Fruit fly (Drosophila melanogaster) Kc167 (cell line): ENCODE results near the gene CG42869.

Experiments
- Myc ChIP-seq: fragments of >200 bp; optimal IDR thresholded peaks from 2 replicates; lab custom pipeline; 2017; ENCODE audit warnings: missing external identifiers
- Sin3A ChIP-seq: fragments of >200 bp; optimal IDR thresholded peaks from 2 replicates; lab custom pipeline; 2018; ENCODE audit warnings: missing external identifiers
- h ChIP-seq: fragments of >200 bp; optimal IDR thresholded peaks from 3 replicates; lab custom pipeline; 2018; ENCODE audit warnings: missing external identifiers
- insv ChIP-seq: fragments of >200 bp; optimal IDR thresholded peaks from 3 replicates; lab custom pipeline; 2018; ENCODE audit warnings: missing external identifiers
- psq ChIP-seq: fragments of >200 bp; optimal IDR thresholded peaks from 2 replicates; lab custom pipeline; 2017; ENCODE audit warnings: missing external identifiers
- ttk ChIP-seq: sonication (Bioruptor generic); optimal IDR thresholded peaks from 2 replicates; lab custom pipeline; 2017; ENCODE audit warnings: missing external identifiers

The CG42869 gene

DNA sequence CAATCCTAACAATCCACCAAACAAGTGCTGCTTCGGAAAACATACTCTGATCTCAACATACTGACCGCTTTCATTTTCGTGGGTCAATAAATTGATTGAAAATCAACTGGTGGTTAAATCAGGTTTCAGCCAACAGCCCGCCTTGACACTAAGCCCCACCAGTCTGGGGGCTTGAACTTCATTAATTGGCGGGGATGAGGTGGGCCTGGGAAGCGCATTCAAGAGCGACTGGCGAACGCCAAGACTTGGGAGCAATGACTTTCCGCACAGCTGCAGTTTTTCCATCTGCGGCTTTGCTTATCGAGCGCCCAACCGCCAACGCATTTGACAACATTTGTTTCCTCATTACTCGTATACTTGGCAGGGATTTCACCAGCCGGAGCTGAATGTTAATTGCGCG, 10.1 kb downstream of the CG42869 start:
- TF ChIP-seq Myc (lab: Kevin White, UChicago): no peak
- TF ChIP-seq ttk: no peak
- no peak for TF ChIP-seq h (lab: Kevin White, UChicago)
- no peak for TF ChIP-seq Sin3A (lab: Kevin White, UChicago)
- no peak for TF ChIP-seq insv (lab: Kevin White, UChicago)
- TF ChIP-seq psq (lab: Kevin White, UChicago): no peak

DNA sequence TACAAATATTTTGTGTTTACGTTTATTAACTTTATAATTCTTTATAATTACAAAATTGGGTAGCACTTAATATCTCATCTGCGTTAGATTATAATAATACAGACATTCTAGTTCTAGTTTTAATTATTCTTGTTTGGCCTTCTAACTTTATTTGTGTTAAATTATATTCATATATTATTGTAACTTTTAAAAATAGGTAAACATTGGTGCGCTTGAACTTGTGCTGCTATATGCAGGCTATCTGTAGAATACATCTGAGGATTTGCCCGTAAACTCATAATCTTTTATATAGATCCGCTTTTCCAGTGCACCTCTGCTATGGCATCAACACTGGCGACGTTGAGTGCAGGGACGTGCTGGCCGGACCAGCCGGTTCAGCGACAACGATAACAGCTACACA, 14.2 kb downstream of the CG42869 start:
- TF ChIP-seq insv (lab: Kevin White, UChicago) (no peak), psq (lab: Kevin White, UChicago) (no peak), Myc (lab: Kevin White, UChicago) (no peak), Sin3A (lab: Kevin White, UChicago) (no peak), ttk (no peak), h (lab: Kevin White, UChicago) (no peak)

DNA sequence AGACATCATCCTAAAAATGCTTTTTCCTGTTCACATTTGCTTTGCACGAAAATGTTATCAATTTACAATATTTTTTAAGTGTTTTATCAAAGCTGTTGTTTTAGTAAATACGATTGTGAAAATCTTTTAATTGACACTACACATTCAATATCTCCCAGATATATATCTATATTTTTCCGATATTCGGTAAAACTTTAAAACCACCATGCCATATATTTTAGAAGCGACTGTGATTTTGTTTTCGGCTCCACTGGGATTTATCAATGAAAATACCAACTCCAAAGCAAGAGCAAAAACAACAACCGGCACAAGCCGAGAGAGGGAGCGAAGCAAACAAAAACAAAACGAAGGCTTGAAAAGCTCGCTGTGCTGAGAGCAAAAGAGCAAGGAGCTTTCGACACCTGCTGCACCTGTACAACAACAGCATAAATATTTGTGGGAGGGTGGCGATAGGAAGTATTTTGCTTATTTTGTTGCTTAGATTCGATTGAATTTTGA, 16.7 kb downstream of the CG42869 start:
- no peak for TF ChIP-seq h (lab: Kevin White, UChicago)
- TF ChIP-seq insv (lab: Kevin White, UChicago): no peak
- no peak for TF ChIP-seq psq (lab: Kevin White, UChicago)
- no peak for TF ChIP-seq Sin3A (lab: Kevin White, UChicago)
- TF ChIP-seq Myc (lab: Kevin White, UChicago): no peak
- no peak for TF ChIP-seq ttk

DNA sequence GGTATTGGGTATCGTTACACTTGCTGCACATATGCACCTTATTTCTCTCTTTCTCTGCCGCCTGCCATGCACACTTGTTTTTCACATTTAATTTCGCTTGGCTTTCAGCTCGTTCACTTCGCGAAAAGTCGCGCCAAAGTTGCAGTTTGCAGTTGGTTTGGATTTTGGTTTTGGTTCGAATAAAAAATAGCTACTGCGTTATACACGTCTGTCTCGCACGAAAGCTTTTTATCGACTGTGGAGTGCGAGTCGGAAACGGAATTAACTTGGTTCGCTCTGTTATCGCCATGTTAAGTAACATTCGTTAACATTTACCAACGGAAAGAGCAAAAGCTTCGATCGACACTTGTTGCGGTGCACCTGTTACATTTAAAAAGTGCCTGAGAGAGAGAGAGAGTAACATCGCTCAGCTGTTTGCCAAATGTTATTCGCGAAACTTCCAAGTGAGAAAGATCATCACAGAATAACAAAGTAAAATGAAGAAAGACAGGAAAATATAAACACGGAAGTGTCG, 17.2 kb downstream of the CG42869 start, which contains the start of gene CG31176:
Gene CG31176, minus strand, starts transcription at position 241 of the 514 bp plus-strand sequence.
- TF ChIP-seq insv (lab: Kevin White, UChicago) (no peak), Myc (lab: Kevin White, UChicago) (no peak), h (lab: Kevin White, UChicago) (no peak), Sin3A (lab: Kevin White, UChicago) (no peak), psq (lab: Kevin White, UChicago) (no peak), ttk (no peak)

DNA sequence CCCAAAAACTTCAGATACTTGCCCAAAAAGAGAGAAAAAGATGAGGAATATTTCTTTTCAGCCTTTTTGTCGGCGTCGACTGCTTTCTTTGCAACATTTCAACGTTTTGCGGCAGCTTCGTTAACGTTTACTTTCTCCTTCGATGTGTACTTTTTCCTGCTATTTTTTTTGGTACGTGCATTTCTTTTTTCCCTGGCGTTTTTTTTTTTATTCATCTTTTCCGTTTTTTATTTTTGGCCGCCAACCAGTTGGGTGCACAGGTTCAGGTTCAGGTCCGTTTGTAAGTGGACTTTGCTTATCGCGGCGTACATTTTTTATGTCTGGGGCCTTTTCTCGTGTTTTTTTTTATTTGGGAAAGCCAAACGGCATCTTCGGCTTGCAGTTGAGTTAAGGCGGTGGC, 32.2 kb downstream of the CG42869 start:
- TF ChIP-seq psq (lab: Kevin White, UChicago) (no peak), ttk (no peak), Sin3A (lab: Kevin White, UChicago) (no peak), Myc (lab: Kevin White, UChicago) (no peak), insv (lab: Kevin White, UChicago) (no peak), h (lab: Kevin White, UChicago) (no peak)

DNA sequence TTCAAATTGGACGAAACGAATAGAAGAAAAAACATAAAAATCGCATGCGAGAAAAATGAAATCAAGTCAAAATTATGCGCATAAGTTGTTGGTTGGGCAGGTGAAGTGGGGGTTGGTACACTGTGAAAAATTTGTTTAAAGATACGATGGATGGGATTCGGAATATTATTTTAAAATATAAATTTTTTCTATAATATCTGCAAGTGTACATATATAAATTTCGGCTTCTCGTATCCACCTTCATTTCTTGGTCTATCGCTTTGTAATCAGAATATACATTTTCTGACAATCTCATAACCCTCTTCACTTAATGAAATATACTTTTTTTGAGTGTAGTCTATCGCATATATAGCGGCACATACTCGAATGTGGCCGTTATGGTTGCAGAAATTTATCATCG, 33.3 kb downstream of the CG42869 start:
- TF ChIP-seq h (lab: Kevin White, UChicago) (no peak), Sin3A (lab: Kevin White, UChicago) (no peak), Myc (lab: Kevin White, UChicago) (no peak), ttk (no peak), psq (lab: Kevin White, UChicago) (no peak), insv (lab: Kevin White, UChicago) (no peak)

DNA sequence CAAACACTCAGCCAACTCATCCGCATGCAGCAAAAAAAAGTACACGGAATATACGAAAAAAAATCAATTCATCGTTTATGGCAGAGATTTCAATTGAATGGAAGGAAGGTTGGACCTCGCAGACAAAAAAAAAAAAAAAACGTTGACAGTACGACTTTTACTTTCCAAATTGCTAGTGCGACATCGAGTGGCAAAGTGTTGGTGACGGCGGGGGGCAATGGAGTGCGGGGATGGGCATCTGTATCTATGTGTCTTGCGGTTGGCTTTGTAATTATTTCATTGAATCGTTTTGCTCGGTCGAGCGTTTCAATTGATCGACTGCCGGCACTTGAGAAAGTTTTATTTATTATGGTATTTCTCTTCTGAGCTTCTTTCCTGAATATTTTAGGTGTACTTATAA, 35.1 kb downstream of the CG42869 start:
- no peak for TF ChIP-seq Sin3A (lab: Kevin White, UChicago)
- TF ChIP-seq ttk: no peak
- no peak for TF ChIP-seq Myc (lab: Kevin White, UChicago)
- TF ChIP-seq psq (lab: Kevin White, UChicago): no peak
- no peak for TF ChIP-seq insv (lab: Kevin White, UChicago)
- no peak for TF ChIP-seq h (lab: Kevin White, UChicago)

DNA sequence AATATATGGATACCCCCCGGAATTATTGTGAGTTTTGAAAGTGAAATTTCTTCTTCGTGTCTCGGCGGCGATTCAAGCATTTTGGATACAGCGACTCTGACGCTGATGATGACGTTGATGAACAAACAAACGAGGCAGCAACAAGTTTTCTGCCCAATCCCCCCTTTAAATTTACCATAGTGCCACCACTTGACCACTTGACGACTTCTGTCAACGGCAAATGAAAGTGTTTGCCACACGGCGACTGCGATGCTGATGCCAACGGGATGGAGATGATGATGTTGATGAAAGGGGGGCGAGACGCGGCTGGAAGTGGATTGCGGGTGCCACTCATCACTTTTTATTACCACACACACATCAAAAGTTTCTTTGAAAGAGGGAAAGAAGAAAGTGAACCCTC, 36.2 kb downstream of the CG42869 start:
- TF ChIP-seq insv (lab: Kevin White, UChicago): no peak
- no peak for TF ChIP-seq Sin3A (lab: Kevin White, UChicago)
- TF ChIP-seq ttk: no peak
- TF ChIP-seq psq (lab: Kevin White, UChicago): no peak
- TF ChIP-seq h (lab: Kevin White, UChicago): no peak
- TF ChIP-seq Myc (lab: Kevin White, UChicago): no peak

DNA sequence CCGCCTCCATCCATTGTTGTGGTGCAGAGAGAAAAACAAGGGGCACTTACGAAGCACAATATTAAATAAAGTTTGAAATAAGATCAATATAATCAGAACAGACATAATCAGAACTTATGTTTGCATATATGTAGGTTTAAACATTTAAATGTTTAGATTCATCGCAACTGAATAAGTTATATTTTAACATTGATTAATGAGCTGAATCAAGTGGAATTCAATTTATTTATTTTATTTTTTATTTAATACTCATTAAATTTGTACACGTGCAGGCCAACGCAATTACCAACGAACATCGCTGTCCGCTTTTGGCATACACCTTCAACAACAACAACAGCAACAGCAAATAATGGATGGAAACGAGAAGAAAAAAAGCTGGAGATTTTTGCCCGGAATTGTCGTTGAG, 37.8 kb downstream of the CG42869 start:
- TF ChIP-seq h (lab: Kevin White, UChicago) (no peak), psq (lab: Kevin White, UChicago) (no peak), ttk (no peak), Sin3A (lab: Kevin White, UChicago) (no peak), Myc (lab: Kevin White, UChicago) (no peak), insv (lab: Kevin White, UChicago) (no peak)

DNA sequence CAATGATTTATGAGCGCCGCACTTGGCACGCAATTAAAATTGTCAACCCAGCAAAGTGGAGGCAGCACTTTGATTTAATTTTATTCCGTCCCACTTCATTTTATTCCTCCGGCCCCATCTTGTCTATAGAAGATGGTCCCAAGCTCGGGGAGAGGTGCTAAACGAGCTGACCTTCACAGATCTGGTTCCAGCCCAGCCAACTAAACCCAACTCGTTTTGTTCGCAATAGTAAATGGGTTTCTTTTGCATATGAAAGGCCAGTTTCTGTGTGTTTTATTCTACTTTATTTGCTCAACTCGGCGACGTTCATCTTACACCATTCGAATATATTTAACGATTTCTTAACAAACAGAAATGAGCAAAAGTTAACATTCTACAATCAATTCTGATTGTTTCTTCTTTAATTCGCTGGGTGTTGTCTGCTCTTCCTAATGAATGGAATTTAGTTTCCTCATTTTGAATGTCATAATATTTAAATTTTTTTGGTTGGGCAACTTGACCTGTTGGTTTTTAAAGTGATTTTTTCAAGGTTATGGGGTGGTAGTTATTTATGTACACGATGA, 43.5 kb downstream of the CG42869 start:
- TF ChIP-seq ttk: no peak
- no peak for TF ChIP-seq insv (lab: Kevin White, UChicago)
- no peak for TF ChIP-seq Sin3A (lab: Kevin White, UChicago)
- no peak for TF ChIP-seq Myc (lab: Kevin White, UChicago)
- no peak for TF ChIP-seq psq (lab: Kevin White, UChicago)
- no peak for TF ChIP-seq h (lab: Kevin White, UChicago)

DNA sequence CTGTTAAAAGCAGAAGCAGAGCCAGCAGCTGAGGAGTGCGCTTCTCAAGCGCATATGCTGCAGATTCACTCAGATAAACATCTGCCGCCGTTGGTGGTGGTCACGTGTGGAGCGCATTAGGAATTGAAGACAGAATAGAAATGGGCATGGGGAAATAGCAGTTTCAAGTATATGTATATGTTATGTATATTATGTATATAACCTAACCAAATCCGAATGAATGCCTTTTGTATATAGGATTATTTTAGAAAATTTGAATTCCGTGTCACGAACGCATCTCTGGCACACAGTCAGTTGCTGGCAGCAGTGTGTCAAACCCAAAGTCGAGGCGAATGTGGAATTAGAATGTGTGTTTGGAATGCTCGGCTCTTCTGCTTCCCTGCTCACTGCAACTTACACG, 45.5 kb downstream of the CG42869 start:
- TF ChIP-seq Myc (lab: Kevin White, UChicago) (no peak), ttk (no peak), psq (lab: Kevin White, UChicago) (no peak), Sin3A (lab: Kevin White, UChicago) (no peak), insv (lab: Kevin White, UChicago) (no peak), h (lab: Kevin White, UChicago) (no peak)

DNA sequence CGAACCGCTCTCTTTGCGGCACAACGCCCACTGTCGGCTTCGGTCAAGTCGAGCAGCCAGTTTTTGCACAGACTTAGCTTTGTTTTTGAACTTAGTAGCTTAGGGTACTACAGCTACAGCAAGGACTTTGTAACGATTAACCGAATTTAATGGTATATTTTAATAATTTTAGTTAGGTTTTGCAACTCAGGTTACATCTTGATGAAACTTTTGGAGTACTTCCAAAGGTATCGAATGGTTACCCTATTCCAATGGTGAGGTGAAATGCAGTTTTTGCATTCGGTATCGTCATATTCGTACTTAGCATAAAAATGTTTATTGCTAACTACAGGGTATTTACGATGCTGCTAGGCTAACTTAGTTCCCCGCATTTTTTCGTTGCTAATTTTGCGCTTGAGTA, 48.1 kb downstream of the CG42869 start:
- TF ChIP-seq insv (lab: Kevin White, UChicago): no peak
- no peak for TF ChIP-seq Sin3A (lab: Kevin White, UChicago)
- no peak for TF ChIP-seq Myc (lab: Kevin White, UChicago)
- no peak for TF ChIP-seq h (lab: Kevin White, UChicago)
- TF ChIP-seq ttk: no peak
- TF ChIP-seq psq (lab: Kevin White, UChicago): no peak
